Worm (Caenorhabditis elegans) whole organism, late embryonic: ENCODE results near the gene sra-26.

Experiments used
- C38D4.7 ChIP-seq: fragments of 200-800 bp; sonication (Bioruptor generic); optimal IDR thresholded peaks from 2 replicates; lab custom pipeline; 2018; ENCODE audit warnings: mild to moderate bottlenecking, missing genetic modification characterization, moderate library complexity, missing compliant biosample characterization
- T23F11.4 ChIP-seq: fragments of 200-800 bp; sonication (Bioruptor generic); optimal IDR thresholded peaks from 2 replicates; lab custom pipeline; 2018; ENCODE audit warnings: mild to moderate bottlenecking, missing genetic modification characterization, missing compliant biosample characterization
- ahr-1 ChIP-seq: sonication (generic microtip); optimal IDR thresholded peaks from 2 replicates; lab custom pipeline; 2016; ENCODE audit warnings: missing genetic modification characterization, missing compliant biosample characterization
- ceh-14 ChIP-seq: sonication (generic microtip); optimal IDR thresholded peaks from 2 replicates; lab custom pipeline; 2016; ENCODE audit warnings: missing genotype, missing genetic modification characterization, missing compliant biosample characterization
- ceh-19 ChIP-seq: fragments of 200-800 bp; sonication (Bioruptor generic); optimal IDR thresholded peaks from 2 replicates; lab custom pipeline; 2018; ENCODE audit warnings: mild to moderate bottlenecking, missing genetic modification characterization, missing compliant biosample characterization
- ceh-2 ChIP-seq: sonication (generic microtip); optimal IDR thresholded peaks from 2 replicates; lab custom pipeline; 2016; ENCODE audit warnings: missing genotype, missing genetic modification characterization, missing compliant biosample characterization
- ceh-22 ChIP-seq: sonication (generic microtip); optimal IDR thresholded peaks from 2 replicates; lab custom pipeline; 2017; ENCODE audit warnings: missing biosample characterization, missing genetic modification characterization
- ceh-30 ChIP-seq: fragments of 150-350 bp; optimal IDR thresholded peaks from 2 replicates; lab custom pipeline; 2014; ENCODE audit warnings: missing biosample characterization, missing genetic modification characterization
- ceh-31 ChIP-seq: sonication (generic microtip); optimal IDR thresholded peaks from 2 replicates; lab custom pipeline; 2016; ENCODE audit warnings: missing genetic modification characterization, missing compliant biosample characterization
- ceh-48 ChIP-seq: sonication (generic microtip); optimal IDR thresholded peaks from 2 replicates; lab custom pipeline; 2016; ENCODE audit warnings: missing genetic modification characterization, inconsistent platforms, missing compliant biosample characterization
- ceh-9 ChIP-seq: sonication (generic microtip); optimal IDR thresholded peaks from 2 replicates; lab custom pipeline; 2016; ENCODE audit warnings: mild to moderate bottlenecking, missing genetic modification characterization, inconsistent platforms, missing compliant biosample characterization
- che-1 ChIP-seq: sonication (generic microtip); optimal IDR thresholded peaks from 2 replicates; lab custom pipeline; 2016; ENCODE audit warnings: mild to moderate bottlenecking, missing genetic modification characterization, missing compliant biosample characterization
- dve-1 ChIP-seq: sonication (generic microtip); optimal IDR thresholded peaks from 2 replicates; lab custom pipeline; 2017; ENCODE audit warnings: antibody characterized with exemption, mild to moderate bottlenecking, missing genetic modification characterization, missing compliant biosample characterization
- elt-2 ChIP-seq: sonication (generic microtip); optimal IDR thresholded peaks from 2 replicates; lab custom pipeline; 2016; ENCODE audit warnings: missing genetic modification reagents, missing genetic modification characterization, missing compliant biosample characterization
- elt-4 ChIP-seq: sonication (generic microtip); optimal IDR thresholded peaks from 2 replicates; lab custom pipeline; 2016; ENCODE audit warnings: missing genetic modification characterization, missing compliant biosample characterization
- ets-4 ChIP-seq: sonication (generic microtip); optimal IDR thresholded peaks from 2 replicates; lab custom pipeline; 2016; ENCODE audit warnings: missing genetic modification characterization, missing compliant biosample characterization
- eyg-1 ChIP-seq: sonication (generic microtip); optimal IDR thresholded peaks from 2 replicates; lab custom pipeline; 2016; ENCODE audit warnings: missing genotype, missing genetic modification characterization, missing compliant biosample characterization
- fax-1 ChIP-seq: sonication (generic microtip); optimal IDR thresholded peaks from 2 replicates; lab custom pipeline; 2016; ENCODE audit warnings: missing genotype, missing genetic modification characterization, missing compliant biosample characterization
- fkh-10 ChIP-seq: fragments of 150-350 bp; optimal IDR thresholded peaks from 2 replicates; lab custom pipeline; 2014; ENCODE audit warnings: missing biosample characterization, missing genetic modification reagents, missing genetic modification characterization
- gmeb-2 ChIP-seq: sonication (generic microtip); optimal IDR thresholded peaks from 2 replicates; lab custom pipeline; 2016; ENCODE audit warnings: missing genetic modification characterization, inconsistent platforms, missing compliant biosample characterization
- hlh-13 ChIP-seq: fragments of 200-800 bp; sonication (Bioruptor generic); optimal IDR thresholded peaks from 2 replicates; lab custom pipeline; 2018; ENCODE audit warnings: mild to moderate bottlenecking, missing genetic modification characterization, missing compliant biosample characterization
- hlh-15 ChIP-seq: sonication (generic microtip); optimal IDR thresholded peaks from 2 replicates; lab custom pipeline; 2016; ENCODE audit warnings: missing genetic modification characterization, missing compliant biosample characterization
- hlh-30 ChIP-seq: sonication (generic microtip); optimal IDR thresholded peaks from 2 replicates; lab custom pipeline; 2017; ENCODE audit warnings: antibody characterized with exemption, missing genetic modification characterization, missing compliant biosample characterization; ENCODE audit not compliant: insufficient read depth
- lin-11 ChIP-seq: fragments of 200-800 bp; sonication (Bioruptor generic); optimal IDR thresholded peaks from 2 replicates; lab custom pipeline; 2018; ENCODE audit warnings: mild to moderate bottlenecking, missing genetic modification characterization, missing compliant biosample characterization
- mec-3 ChIP-seq: sonication (generic microtip); optimal IDR thresholded peaks from 2 replicates; lab custom pipeline; 2016; ENCODE audit warnings: borderline replicate concordance, missing genetic modification characterization, missing compliant biosample characterization
- nfya-1 ChIP-seq: sonication (generic microtip); optimal IDR thresholded peaks from 2 replicates; lab custom pipeline; 2017; ENCODE audit warnings: missing genetic modification characterization, mild to moderate bottlenecking, missing compliant biosample characterization, antibody characterized with exemption, moderate library complexity
- nhr-11 ChIP-seq: fragments of 150-350 bp; optimal IDR thresholded peaks from 2 replicates; lab custom pipeline; 2014; ENCODE audit warnings: missing biosample characterization, missing genetic modification characterization
- npax-4 ChIP-seq: sonication (generic microtip); optimal IDR thresholded peaks from 2 replicates; lab custom pipeline; 2016; ENCODE audit warnings: missing genetic modification characterization, missing compliant biosample characterization
- pha-2 ChIP-seq: sonication (generic microtip); optimal IDR thresholded peaks from 2 replicates; lab custom pipeline; 2017; ENCODE audit warnings: mild to moderate bottlenecking, missing genetic modification characterization, missing compliant biosample characterization
- pha-4 ChIP-seq: fragments of 150-350 bp; optimal IDR thresholded peaks from 2 replicates; lab custom pipeline; 2018; ENCODE audit warnings: missing biosample characterization, missing genetic modification reagents, missing genetic modification characterization
- pqm-1 ChIP-seq: sonication (generic microtip); optimal IDR thresholded peaks from 2 replicates; lab custom pipeline; 2016; ENCODE audit warnings: missing genetic modification characterization, missing compliant biosample characterization
- rnt-1 ChIP-seq: sonication (generic microtip); optimal IDR thresholded peaks from 2 replicates; lab custom pipeline; 2016; ENCODE audit warnings: missing genetic modification characterization, missing compliant biosample characterization
- sox-2 ChIP-seq: fragments of 200-800 bp; sonication (Bioruptor generic); IDR thresholded peaks from 2 replicates; pipeline ENCODE4 v1.3.6; 2022; ENCODE audit warnings: missing genetic modification reagents, missing genetic modification characterization, missing compliant biosample characterization
- syd-9 ChIP-seq: sonication (generic microtip); optimal IDR thresholded peaks from 2 replicates; lab custom pipeline; 2016; ENCODE audit warnings: mild to moderate bottlenecking, missing genetic modification characterization, moderate library complexity, missing compliant biosample characterization
- tbx-2 ChIP-seq: sonication (generic microtip); optimal IDR thresholded peaks from 2 replicates; lab custom pipeline; 2016; ENCODE audit warnings: missing genetic modification characterization, missing compliant biosample characterization
- ttx-3 ChIP-seq: sonication (generic microtip); optimal IDR thresholded peaks from 2 replicates; lab custom pipeline; 2016; ENCODE audit warnings: missing genetic modification reagents, missing genetic modification characterization, missing compliant biosample characterization
- unc-3 ChIP-seq, 2 experiments: fragments of 200-800 bp in 1 of 2; sonication (Bioruptor generic) in 1 of 2; sonication (generic microtip) in 1 of 2; conservative IDR thresholded peaks in 1 of 2; optimal IDR thresholded peaks in 1 of 2; 2 replicates each; pipeline versions ENCODE4 v1.3.6 to Lab custom; 2016 to 2022; ENCODE audit warnings: missing compliant biosample characterization in 2 of 2, missing genetic modification characterization in 2 of 2, missing genetic modification reagents in 1 of 2
- unc-55 ChIP-seq: sonication (generic microtip); optimal IDR thresholded peaks from 2 replicates; lab custom pipeline; 2017; ENCODE audit warnings: missing biosample characterization, missing genetic modification reagents, missing genetic modification characterization
- unc-86 ChIP-seq: sonication (generic microtip); optimal IDR thresholded peaks from 2 replicates; lab custom pipeline; 2016; ENCODE audit warnings: missing genetic modification characterization, missing compliant biosample characterization
- ztf-16 ChIP-seq: sonication (generic microtip); optimal IDR thresholded peaks from 2 replicates; lab custom pipeline; 2017; ENCODE audit warnings: missing genetic modification characterization, missing compliant biosample characterization

The sra-26 gene

ce11 chrII:6673894-6674293, 22.3 kb upstream of the sra-26 start, which contains the start of gene H43E16.1:
Gene H43E16.1, plus strand, starts transcription at chrII:6674268.
- TF ChIP-seq sox-2 (GFP tag; lab: Robert Waterston, UW) (no peak), unc-3 (GFP tag; conservative IDR thresholded peaks at IDR 0.05; lab: Robert Waterston, UW) (no peak), unc-3 (tag; optimal IDR thresholded peaks at IDR 0.05; lab: Kevin White, UChicago) (no peak), ttx-3 (tag; lab: Kevin White, UChicago) (no peak), lin-11 (tag; lab: Kevin White, UChicago) (no peak), C38D4.7 (GFP tag; lab: Kevin White, UChicago) (no peak), unc-86 (tag; lab: Kevin White, UChicago) (no peak), T23F11.4 (GFP tag; lab: Kevin White, UChicago) (no peak), elt-2 (tag; lab: Kevin White, UChicago) (no peak), rnt-1 (tag; lab: Kevin White, UChicago) (no peak), mec-3 (tag; lab: Kevin White, UChicago) (no peak)
- TF ChIP-seq, all 69 proteins: peak for 0

- no peak for TF ChIP-seq C38D4.7 (GFP tag; lab: Kevin White, UChicago)
- TF ChIP-seq nhr-11, result no peak
- no peak for TF ChIP-seq npax-4 (tag; lab: Kevin White, UChicago)
- TF ChIP-seq ceh-31, result no peak
- no peak for TF ChIP-seq pha-4 (tag; lab: Kevin White, UChicago)
- no peak for TF ChIP-seq pqm-1
- TF ChIP-seq ceh-48 (tag; lab: Kevin White, UChicago), result no peak
- no peak for TF ChIP-seq ahr-1 (tag; lab: Kevin White, UChicago)
- TF ChIP-seq ceh-2 (tag; lab: Kevin White, UChicago), result no peak
- TF ChIP-seq ceh-22 (tag; lab: Kevin White, UChicago), result no peak
- no peak for TF ChIP-seq hlh-13 (GFP tag; lab: Kevin White, UChicago)
- TF ChIP-seq che-1 (tag; lab: Kevin White, UChicago), result no peak
- no peak for TF ChIP-seq pha-2 (tag; lab: Kevin White, UChicago)
- TF ChIP-seq ceh-19, result no peak
- no peak for TF ChIP-seq gmeb-2 (tag; lab: Kevin White, UChicago)
- no peak for TF ChIP-seq fkh-10
- no peak for TF ChIP-seq syd-9 (tag; lab: Kevin White, UChicago)
- TF ChIP-seq tbx-2 (tag; lab: Kevin White, UChicago), result no peak
Observed at ce11 chrII:6668496-6668895, 16.9 kb upstream of the sra-26 start.

ce11 chrII:6667534-6667933, 15.9 kb upstream of the sra-26 start:
- TF ChIP-seq unc-55 (no peak), ceh-14 (tag; lab: Kevin White, UChicago) (no peak), fax-1 (no peak), hlh-15 (tag; lab: Kevin White, UChicago) (no peak), elt-2 (tag; lab: Kevin White, UChicago) (no peak), eyg-1 (tag; lab: Kevin White, UChicago) (no peak), ets-4 (tag; lab: Kevin White, UChicago) (no peak), dve-1 (no peak), elt-4 (tag; lab: Kevin White, UChicago) (no peak), hlh-13 (GFP tag; lab: Kevin White, UChicago) (no peak), nfya-1 (tag; lab: Kevin White, UChicago) (no peak)

- no peak for TF ChIP-seq mec-3 (tag; lab: Kevin White, UChicago)
- TF ChIP-seq hlh-13 (GFP tag; lab: Kevin White, UChicago), result no peak
- TF ChIP-seq ztf-16, result no peak
- TF ChIP-seq pqm-1, result no peak
- TF ChIP-seq lin-11 (tag; lab: Kevin White, UChicago), result no peak
- TF ChIP-seq ceh-30, result no peak
- TF ChIP-seq nhr-11, result no peak
- TF ChIP-seq che-1 (tag; lab: Kevin White, UChicago), result no peak
- TF ChIP-seq ceh-2 (tag; lab: Kevin White, UChicago), result no peak
- TF ChIP-seq tbx-2 (tag; lab: Kevin White, UChicago), result no peak
- TF ChIP-seq npax-4 (tag; lab: Kevin White, UChicago), result no peak
- no peak for TF ChIP-seq ceh-48 (tag; lab: Kevin White, UChicago)
- no peak for TF ChIP-seq hlh-30 (tag; lab: Kevin White, UChicago)
- TF ChIP-seq ceh-9 (tag; lab: Kevin White, UChicago), result no peak
- TF ChIP-seq unc-3 (GFP tag; conservative IDR thresholded peaks at IDR 0.05; lab: Robert Waterston, UW), result no peak
- no peak for TF ChIP-seq unc-3 (tag; optimal IDR thresholded peaks at IDR 0.05; lab: Kevin White, UChicago)
- no peak for TF ChIP-seq hlh-15 (tag; lab: Kevin White, UChicago)
Observed at ce11 chrII:6666598-6666997, 15.0 kb upstream of the sra-26 start, which contains the start of gene T19D12.1. Gene T19D12.1, plus strand, starts transcription at chrII:6666898.
